Worm (Caenorhabditis elegans): Measurements from ENCODE around the gene F10E7.5.

F10E7.5 gene

ce11 chrII:7109956-7110355 is 1.8 kb upstream of the F10E7.5 start, which contains the start of gene F10E7.9:
TSS of gene F10E7.9 (minus strand) at chrII:7110056.
- no peak for TF ChIP-seq daf-16 (GFP tag; optimal IDR thresholded peaks at IDR 0.05)
- no peak for TF ChIP-seq daf-16 (tag; optimal IDR thresholded peaks at IDR 0.05)
- TF ChIP-seq nhr-10 (tag; optimal IDR thresholded peaks at IDR 0.05): no peak

ce11 chrII:7111012-7111656 is 644 bp upstream of the F10E7.5 start:
- TF ChIP-seq lin-38 (GFP tag; IDR thresholded peaks at IDR 0.05): no peak
- no peak for TF ChIP-seq ceh-20 (GFP tag; IDR thresholded peaks at IDR 0.05)
- TF ChIP-seq lsy-2 (tag; optimal IDR thresholded peaks at IDR 0.05): peak in 1 of 2 experiments; percentile 53
- no peak for TF ChIP-seq Y75B8A.6 (GFP tag; IDR thresholded peaks at IDR 0.05)
- no peak for TF ChIP-seq lin-29 (GFP tag; IDR thresholded peaks at IDR 0.05)
- TF ChIP-seq fkh-10 (GFP tag; optimal IDR thresholded peaks at IDR 0.05): peak; percentile 45
- no peak for TF ChIP-seq daf-19 (GFP tag; conservative IDR thresholded peaks at IDR 0.05)
- TF ChIP-seq nhr-102 (tag; optimal IDR thresholded peaks at IDR 0.05): no peak
- TF ChIP-seq unc-62 (GFP tag; optimal IDR thresholded peaks at IDR 0.05 in 1 of 2): peak in 1 of 2 experiments; percentile 95
- no peak for TF ChIP-seq unc-62 (tag; optimal IDR thresholded peaks at IDR 0.05)
- no peak for TF ChIP-seq dpl-1 (GFP tag; optimal IDR thresholded peaks at IDR 0.05)
- TF ChIP-seq ces-1 (GFP tag; optimal IDR thresholded peaks at IDR 0.05): no peak
- no peak for TF ChIP-seq lin-1 (GFP tag; IDR thresholded peaks at IDR 0.05)
- TF ChIP-seq hmg-1.1 (GFP tag; IDR thresholded peaks at IDR 0.05): 0 out of 2 replicates have a peak, but pooled peaks have one; percentile 9
- TF ChIP-seq mep-1 (tag; optimal IDR thresholded peaks at IDR 0.05): no peak

DNA sequence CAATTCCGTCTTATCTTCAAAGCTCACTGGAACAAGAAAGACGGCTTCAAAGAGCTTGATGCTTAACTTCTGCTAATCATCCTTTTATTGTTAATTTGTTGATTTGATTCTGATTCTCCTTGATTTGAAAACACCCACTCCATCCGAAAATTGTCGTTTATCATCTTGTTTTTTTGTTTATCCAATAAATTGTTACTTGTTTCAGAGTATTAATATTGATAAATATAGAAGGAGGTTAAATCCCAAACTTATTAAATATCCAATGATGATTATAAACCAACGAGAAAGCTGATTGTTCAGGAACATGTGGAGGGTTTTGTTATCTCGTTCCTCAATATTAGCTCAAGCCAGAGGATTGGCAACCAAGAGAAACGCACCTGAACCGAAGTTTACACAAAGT is 1.0 kb downstream of the F10E7.5 start, which contains the start of gene F10E7.6:
Gene F10E7.6 (plus strand): TSS at position 301 of the 400 bp plus-strand sequence.
- TF ChIP-seq hif-1 (tag; optimal IDR thresholded peaks at IDR 0.05): no peak
- TF ChIP-seq saeg-2 (GFP tag; IDR thresholded peaks at IDR 0.05): no peak
- no peak for TF ChIP-seq egl-27 (tag; optimal IDR thresholded peaks at IDR 0.05)
- peak in 1 of 2 experiments; percentile 63 for TF ChIP-seq unc-62 (GFP tag; optimal IDR thresholded peaks at IDR 0.05 in 1 of 2)
- no peak for TF ChIP-seq unc-62 (tag; optimal IDR thresholded peaks at IDR 0.05)
- no peak for TF ChIP-seq ceh-62 (tag; optimal IDR thresholded peaks at IDR 0.05)

DNA sequence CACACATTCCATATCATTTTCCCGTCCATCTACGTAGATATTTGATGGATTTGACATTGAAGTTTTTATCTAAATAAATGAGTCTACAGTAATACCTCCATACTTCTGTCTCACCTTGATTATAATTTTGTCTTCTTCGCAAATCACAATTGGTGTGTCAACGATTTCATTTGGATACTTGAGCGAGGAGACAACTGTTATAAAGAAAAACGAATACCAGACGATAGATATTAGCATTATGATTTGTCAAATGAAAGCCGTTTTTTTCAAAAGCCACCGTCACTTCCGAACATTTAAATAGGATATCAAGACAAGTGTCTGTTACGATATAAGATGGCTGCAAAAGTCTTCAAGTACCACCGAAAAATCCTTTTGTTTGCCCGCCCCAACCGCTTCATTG is 3.9 kb downstream of the F10E7.5 start, which contains the start of gene cutl-5:
Gene cutl-5 (minus strand): TSS at position 269 of the 400 bp plus-strand sequence.
- TF ChIP-seq hlh-11 (tag; optimal IDR thresholded peaks at IDR 0.05) (no peak), daf-12 (tag; optimal IDR thresholded peaks at IDR 0.05) (no peak), ctbp-1 (GFP tag; IDR thresholded peaks at IDR 0.05) (no peak), unc-62 (GFP tag; optimal IDR thresholded peaks at IDR 0.05 in 1 of 2) (peak in 1 of 2 experiments; percentile 93), unc-62 (tag; optimal IDR thresholded peaks at IDR 0.05) (no peak)

ce11 chrII:7116350-7116749 is 4.6 kb downstream of the F10E7.5 start, which contains the start of gene spon-1:
TSS of gene spon-1 (plus strand) at chrII:7116557.
- TF ChIP-seq D1046.2 (GFP tag; IDR thresholded peaks at IDR 0.05) (no peak), aha-1 (tag) (no peak), lin-38 (GFP tag; IDR thresholded peaks at IDR 0.05) (no peak), egl-43 (GFP tag; IDR thresholded peaks at IDR 0.05) (no peak), nhr-48 (tag; optimal IDR thresholded peaks at IDR 0.05) (no peak), lin-1 (GFP tag; IDR thresholded peaks at IDR 0.05) (no peak), saeg-2 (GFP tag; IDR thresholded peaks at IDR 0.05) (no peak), mxl-2 (GFP tag; conservative IDR thresholded peaks at IDR 0.05) (no peak), ama-1 (optimal IDR thresholded peaks at IDR 0.05) (no peak)

ce11 chrII:7119525-7119924 is 7.7 kb downstream of the F10E7.5 start:
- TF ChIP-seq attf-4 (tag; optimal IDR thresholded peaks at IDR 0.05) (no peak), nhr-41 (GFP tag; IDR thresholded peaks at IDR 0.05) (no peak), aha-1 (tag) (peak; percentile 93), dmd-8 (GFP tag; IDR thresholded peaks at IDR 0.05) (no peak), sdz-12 (GFP tag; optimal IDR thresholded peaks at IDR 0.05) (no peak)

Measured in whole organism, L4 larva.